Fruit fly (Drosophila melanogaster) whole organism, embryonic: Measurements from ENCODE around the gene CG13311.

Experiments
- Bgb ChIP-seq: fragments of 200-800 bp; sonication (Bioruptor generic); IDR thresholded peaks from 2 replicates; pipeline ENCODE4 v1.3.6; 2022; ENCODE audit warnings: missing biosample characterization, missing genetic modification characterization; ENCODE audit not compliant: partially characterized antibody
- BtbVII ChIP-seq: fragments of 200-800 bp; sonication (Bioruptor generic); optimal IDR thresholded peaks from 3 replicates; lab custom pipeline; 2017; ENCODE audit warnings: missing biosample characterization, mild to moderate bottlenecking, missing genetic modification characterization
- CG10431 ChIP-seq: fragments of 200-800 bp; sonication (Bioruptor generic); optimal IDR thresholded peaks from 3 replicates; lab custom pipeline; 2018; ENCODE audit warnings: missing biosample characterization, mild to moderate bottlenecking, missing genetic modification characterization
- CG10959 ChIP-seq: fragments of 200-800 bp; sonication (Bioruptor generic); IDR thresholded peaks from 2 replicates; pipeline ENCODE4 v1.3.6; 2022; ENCODE audit warnings: missing biosample characterization, missing genetic modification characterization
- CG11398 ChIP-seq: fragments of 200-800 bp; sonication (Bioruptor generic); optimal IDR thresholded peaks from 2 replicates; lab custom pipeline; 2016; ENCODE audit warnings: missing biosample characterization, missing genetic modification characterization
- CG13123 ChIP-seq: fragments of 200-800 bp; sonication (Bioruptor generic); optimal IDR thresholded peaks from 2 replicates; lab custom pipeline; 2016; ENCODE audit warnings: missing biosample characterization, missing genetic modification characterization
- CG13287 ChIP-seq: fragments of 200-800 bp; sonication (Bioruptor generic); IDR thresholded peaks from 2 replicates; pipeline ENCODE4 v1.3.6; 2022; ENCODE audit warnings: missing biosample characterization, missing genetic modification characterization; ENCODE audit not compliant: partially characterized antibody
- CG14014 ChIP-seq: fragments of 200-800 bp; sonication (Bioruptor generic); IDR thresholded peaks from 2 replicates; pipeline ENCODE4 v1.3.6; 2022; ENCODE audit warnings: missing biosample characterization, missing genetic modification characterization
- CG14050 ChIP-seq: fragments of 200-800 bp; sonication (Bioruptor generic); IDR thresholded peaks from 3 replicates; pipeline ENCODE4 v1.3.6; 2022; ENCODE audit warnings: missing biosample characterization, missing genetic modification characterization
- CG15269 ChIP-seq: fragments of 200-800 bp; sonication (Bioruptor generic); optimal IDR thresholded peaks from 2 replicates; lab custom pipeline; 2018; ENCODE audit warnings: missing biosample characterization, mild to moderate bottlenecking, missing genetic modification characterization, moderate library complexity
- CG1603 ChIP-seq: fragments of 200-800 bp; sonication (Bioruptor generic); optimal IDR thresholded peaks from 2 replicates; lab custom pipeline; 2019; ENCODE audit warnings: missing biosample characterization, mild to moderate bottlenecking, missing genetic modification characterization, moderate library complexity
- CG16863 ChIP-seq: fragments of 200-800 bp; sonication (Bioruptor generic); optimal IDR thresholded peaks from 3 replicates; lab custom pipeline; 2016; ENCODE audit warnings: missing biosample characterization, missing genetic modification characterization
- CG18619 ChIP-seq: fragments of 200-800 bp; sonication (Bioruptor generic); optimal IDR thresholded peaks from 3 replicates; lab custom pipeline; 2017; ENCODE audit warnings: missing biosample characterization, mild to moderate bottlenecking, missing genetic modification characterization
- CG30403 ChIP-seq: fragments of 200-800 bp; sonication (Bioruptor generic); optimal IDR thresholded peaks from 3 replicates; lab custom pipeline; 2016; ENCODE audit warnings: missing biosample characterization, missing genetic modification characterization
- CG31224 ChIP-seq: fragments of 200-800 bp; sonication (Bioruptor generic); IDR thresholded peaks from 2 replicates; pipeline ENCODE4 v1.3.6; 2022; ENCODE audit warnings: missing biosample characterization, missing genetic modification characterization
- CG6654 ChIP-seq: fragments of 200-800 bp; sonication (Bioruptor generic); optimal IDR thresholded peaks from 2 replicates; lab custom pipeline; 2017; ENCODE audit warnings: missing biosample characterization, mild to moderate bottlenecking, missing genetic modification characterization
- CG6854 ChIP-seq: fragments of 200-800 bp; sonication (Bioruptor generic); optimal IDR thresholded peaks from 3 replicates; lab custom pipeline; 2017; ENCODE audit warnings: missing biosample characterization, mild to moderate bottlenecking, missing genetic modification characterization
- CG7928 ChIP-seq: fragments of 200-800 bp; sonication (Bioruptor generic); optimal IDR thresholded peaks from 2 replicates; lab custom pipeline; 2017; ENCODE audit warnings: missing biosample characterization, mild to moderate bottlenecking, missing genetic modification characterization
- CG8089 ChIP-seq: fragments of 200-800 bp; sonication (Bioruptor generic); optimal IDR thresholded peaks from 3 replicates; lab custom pipeline; 2016; ENCODE audit warnings: missing biosample characterization, missing genetic modification characterization
- D19B ChIP-seq: fragments of 200-800 bp; sonication (Bioruptor generic); optimal IDR thresholded peaks from 2 replicates; lab custom pipeline; 2017; ENCODE audit warnings: missing biosample characterization, mild to moderate bottlenecking, missing genetic modification characterization
- Dip3 ChIP-seq: fragments of 200-800 bp; sonication (Bioruptor generic); optimal IDR thresholded peaks from 3 replicates; lab custom pipeline; 2016; ENCODE audit warnings: missing biosample characterization, missing genetic modification characterization
- Drgx ChIP-seq: fragments of 200-800 bp; sonication (Bioruptor generic); IDR thresholded peaks from 2 replicates; pipeline ENCODE4 v1.3.6; 2022; ENCODE audit warnings: missing biosample characterization, missing genetic modification characterization
- HmgD ChIP-seq: fragments of 200-800 bp; sonication (Bioruptor generic); optimal IDR thresholded peaks from 3 replicates; lab custom pipeline; 2016; ENCODE audit warnings: missing biosample characterization, missing genetic modification characterization
- Hmx ChIP-seq: fragments of 200-800 bp; sonication (Bioruptor generic); optimal IDR thresholded peaks from 2 replicates; lab custom pipeline; 2016; ENCODE audit warnings: missing biosample characterization, missing genetic modification characterization
- Mad ChIP-seq: fragments of 200-800 bp; sonication (Bioruptor generic); optimal IDR thresholded peaks from 2 replicates; lab custom pipeline; 2016; ENCODE audit warnings: missing biosample characterization, missing genetic modification characterization
- NC2α ChIP-seq: fragments of 200-800 bp; sonication (Bioruptor generic); optimal IDR thresholded peaks from 2 replicates; lab custom pipeline; 2016; ENCODE audit warnings: missing biosample characterization, missing genetic modification characterization
- NFAT ChIP-seq: fragments of 200-800 bp; sonication (Bioruptor generic); IDR thresholded peaks from 2 replicates; pipeline ENCODE4 v1.3.6; 2022; ENCODE audit warnings: missing biosample characterization, missing genetic modification characterization
- Ravus ChIP-seq: fragments of 200-800 bp; sonication (Bioruptor generic); IDR thresholded peaks from 2 replicates; pipeline ENCODE4 v1.3.6; 2022; ENCODE audit warnings: missing biosample characterization, missing genetic modification characterization
- ato ChIP-seq: fragments of 200-800 bp; sonication (Bioruptor generic); IDR thresholded peaks from 2 replicates; pipeline ENCODE4 v1.3.6; 2022; ENCODE audit warnings: missing biosample characterization, missing genetic modification characterization; ENCODE audit not compliant: partially characterized antibody
- bcd ChIP-seq: fragments of 200-800 bp; sonication (Bioruptor generic); optimal IDR thresholded peaks from 2 replicates; lab custom pipeline; 2017; ENCODE audit warnings: missing biosample characterization, mild to moderate bottlenecking, missing genetic modification characterization
- br ChIP-seq: fragments of >200 bp; optimal IDR thresholded peaks from 2 replicates; lab custom pipeline; 2017
- ci ChIP-seq: fragments of 200-800 bp; sonication (Bioruptor generic); IDR thresholded peaks from 3 replicates; pipeline ENCODE4 v1.3.6; 2022; ENCODE audit warnings: missing biosample characterization, missing genetic modification characterization
- crc ChIP-seq: fragments of 200-800 bp; sonication (Bioruptor generic); optimal IDR thresholded peaks from 2 replicates; lab custom pipeline; 2016; ENCODE audit warnings: missing biosample characterization, missing genetic modification characterization
- dmrt11E ChIP-seq: fragments of 200-800 bp; sonication (Bioruptor generic); optimal IDR thresholded peaks from 3 replicates; lab custom pipeline; 2018; ENCODE audit warnings: missing biosample characterization, mild to moderate bottlenecking, missing genetic modification characterization, moderate library complexity
- ewg ChIP-seq: fragments of 200-800 bp; sonication (Bioruptor generic); optimal IDR thresholded peaks from 3 replicates; lab custom pipeline; 2017; ENCODE audit warnings: mild to moderate bottlenecking, missing biosample characterization, missing genetic modification reagents, missing genetic modification characterization
- grau ChIP-seq: fragments of 200-800 bp; optimal IDR thresholded peaks from 3 replicates; lab custom pipeline; 2019; ENCODE audit warnings: missing biosample characterization, mild to moderate bottlenecking, missing genetic modification characterization, moderate library complexity
- gsb ChIP-seq: fragments of 200-800 bp; sonication (Bioruptor generic); IDR thresholded peaks from 2 replicates; pipeline ENCODE4 v1.3.6; 2022; ENCODE audit warnings: missing biosample characterization, missing genetic modification characterization
- hkb ChIP-seq, 2 experiments: fragments of 200-800 bp in 1 of 2; fragments of >200 bp in 1 of 2; sonication (Bioruptor generic) in 1 of 2; IDR thresholded peaks in 1 of 2; optimal IDR thresholded peaks in 1 of 2; 2 replicates each; pipeline versions ENCODE4 v1.3.6 to Lab custom; 2017 to 2022; ENCODE audit warnings: missing biosample characterization in 1 of 2, missing genetic modification characterization in 1 of 2
- lmd ChIP-seq: fragments of 200-800 bp; sonication (Bioruptor generic); IDR thresholded peaks from 2 replicates; pipeline ENCODE4 v1.3.6; 2022; ENCODE audit warnings: missing biosample characterization, missing genetic modification characterization
- mld ChIP-seq: fragments of 200-800 bp; sonication (Bioruptor generic); IDR thresholded peaks from 3 replicates; pipeline ENCODE4 v1.3.6; 2022; ENCODE audit warnings: missing biosample characterization, missing genetic modification characterization; ENCODE audit not compliant: partially characterized antibody
- nmo ChIP-seq: fragments of 200-800 bp; sonication (Bioruptor generic); optimal IDR thresholded peaks from 2 replicates; lab custom pipeline; 2018; ENCODE audit warnings: missing biosample characterization, mild to moderate bottlenecking, missing genetic modification characterization, moderate library complexity
- p53 ChIP-seq: fragments of 200-800 bp; sonication (Bioruptor generic); optimal IDR thresholded peaks from 2 replicates; lab custom pipeline; 2016; ENCODE audit warnings: missing biosample characterization, missing genetic modification characterization
- phol ChIP-seq: fragments of 200-800 bp; sonication (Bioruptor generic); optimal IDR thresholded peaks from 3 replicates; lab custom pipeline; 2018; ENCODE audit warnings: missing biosample characterization, mild to moderate bottlenecking, missing genetic modification characterization, moderate library complexity
- slou ChIP-seq: fragments of 200-800 bp; sonication (Bioruptor generic); optimal IDR thresholded peaks from 3 replicates; lab custom pipeline; 2016; ENCODE audit warnings: missing biosample characterization, missing genetic modification characterization
- sqz ChIP-seq: fragments of 200-800 bp; sonication (Bioruptor generic); optimal IDR thresholded peaks from 3 replicates; lab custom pipeline; 2018; ENCODE audit warnings: missing biosample characterization, mild to moderate bottlenecking, missing genetic modification characterization
- stwl ChIP-seq: fragments of 200-800 bp; sonication (Bioruptor generic); optimal IDR thresholded peaks from 3 replicates; lab custom pipeline; 2018; ENCODE audit warnings: missing biosample characterization, mild to moderate bottlenecking, missing genetic modification characterization, moderate library complexity
- tin ChIP-seq: fragments of 200-800 bp; sonication (Bioruptor generic); optimal IDR thresholded peaks from 3 replicates; lab custom pipeline; 2016; ENCODE audit warnings: missing biosample characterization, missing genetic modification characterization
- unc-4 ChIP-seq: fragments of 200-800 bp; sonication (Bioruptor generic); IDR thresholded peaks from 2 replicates; pipeline ENCODE4 v1.3.6; 2022; ENCODE audit warnings: missing biosample characterization, missing genetic modification characterization; ENCODE audit not compliant: partially characterized antibody
- unpg ChIP-seq: fragments of 200-800 bp; sonication (Bioruptor generic); optimal IDR thresholded peaks from 3 replicates; lab custom pipeline; 2018; ENCODE audit warnings: missing biosample characterization, mild to moderate bottlenecking, missing genetic modification characterization, moderate library complexity
- vfl ChIP-seq: fragments of 200-800 bp; sonication (Bioruptor generic); optimal IDR thresholded peaks from 2 replicates; lab custom pipeline; 2016; ENCODE audit warnings: missing biosample characterization, missing genetic modification characterization

The CG13311 gene

DNA sequence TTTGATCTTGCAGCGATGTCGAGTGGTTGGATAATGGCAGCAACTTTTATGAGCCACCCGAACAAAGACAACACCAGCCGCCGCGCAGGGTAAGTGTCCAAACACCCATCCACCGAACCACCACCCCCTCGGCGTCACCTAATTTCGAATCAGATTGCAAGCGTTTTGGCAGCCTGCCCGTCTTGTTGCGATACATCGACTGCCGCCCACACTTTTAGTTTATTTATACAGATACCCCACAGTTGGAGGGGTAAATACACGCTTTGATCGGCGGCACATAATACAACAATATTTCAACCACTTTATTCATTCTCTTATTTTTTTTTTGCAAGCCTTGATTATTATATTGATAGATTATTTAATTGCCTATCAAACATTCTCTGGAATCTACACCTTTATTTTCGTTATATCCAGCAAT is 38.9 kb downstream of the CG13311 start (continued):
- TF ChIP-seq vfl (GFP tag; lab: Kevin White, UChicago), result no peak
- TF ChIP-seq Drgx (GFP tag; lab: Robert Waterston, UW), result peak; percentile 39; the same call in 1 of the 2 replicates
- TF ChIP-seq stwl, result no peak
- peak; percentile 41; the same call in 1 of the 2 replicates for TF ChIP-seq NFAT (GFP tag; lab: Robert Waterston, UW)
- TF ChIP-seq grau, result peak; percentile 23
- peak; percentile 49 for TF ChIP-seq bcd (GFP tag; lab: Kevin White, UChicago)
- no peak for TF ChIP-seq CG6854 (GFP tag; lab: Kevin White, UChicago)
- TF ChIP-seq BtbVII (GFP tag; lab: Kevin White, UChicago), result no peak
- TF ChIP-seq CG1603, result peak; percentile 21
- TF ChIP-seq Dip3 (GFP tag; lab: Kevin White, UChicago), result no peak
- peak; percentile 45 for TF ChIP-seq unpg (GFP tag; lab: Kevin White, UChicago)
- no peak for TF ChIP-seq CG8089 (GFP tag; lab: Kevin White, UChicago)
- TF ChIP-seq hkb (optimal IDR thresholded peaks at IDR 0.05; lab: Kevin White, UChicago), result no peak
- TF ChIP-seq hkb (GFP tag; IDR thresholded peaks at IDR 0.05; lab: Robert Waterston, UW), result 0 out of 2 replicates have a peak, but pooled peaks have one; percentile 28
- TF ChIP-seq Ravus (GFP tag; lab: Robert Waterston, UW), result no peak
- peak; percentile 34; the same call in 1 of the 2 replicates for TF ChIP-seq Bgb
- no peak for TF ChIP-seq Mad (GFP tag; lab: Kevin White, UChicago)
- no peak for TF ChIP-seq slou (GFP tag; lab: Kevin White, UChicago)
- peak; percentile 48 for TF ChIP-seq nmo (GFP tag; lab: Kevin White, UChicago)
- TF ChIP-seq lmd, result peak; percentile 66
- peak; percentile 54; the same call in 1 of the 2 replicates for TF ChIP-seq gsb (GFP tag; lab: Robert Waterston, UW)
- TF ChIP-seq p53 (GFP tag; lab: Kevin White, UChicago), result no peak
- peak; percentile 56 for TF ChIP-seq CG13287
- no peak for TF ChIP-seq CG31224 (GFP tag; lab: Robert Waterston, UW)
- TF ChIP-seq CG13123, result no peak
- no peak for TF ChIP-seq Hmx (GFP tag; lab: Kevin White, UChicago)
- TF ChIP-seq CG18619 (GFP tag; lab: Kevin White, UChicago), result peak; percentile 47
- TF ChIP-seq crc, result no peak
- TF ChIP-seq CG10959, result no peak
- TF ChIP-seq CG10431, result no peak
- peak; percentile 53 for TF ChIP-seq CG15269 (tag; lab: Kevin White, UChicago)
- peak; percentile 66; the same call in 2 of the 3 replicates for TF ChIP-seq ci (GFP tag; lab: Robert Waterston, UW)
- no peak for TF ChIP-seq HmgD (GFP tag; lab: Kevin White, UChicago)
- no peak for TF ChIP-seq unc-4 (GFP tag; lab: Robert Waterston, UW)
- peak; percentile 24 for TF ChIP-seq CG16863 (GFP tag; lab: Kevin White, UChicago)
- TF ChIP-seq sqz, result no peak
- TF ChIP-seq mld (GFP tag; lab: Robert Waterston, UW), result 0 out of 3 replicates have a peak, but pooled peaks have one; percentile 17
- TF ChIP-seq CG11398 (GFP tag; lab: Kevin White, UChicago), result peak; percentile 17
- peak; percentile 4 for TF ChIP-seq phol (tag; lab: Kevin White, UChicago)
- peak; percentile 33 for TF ChIP-seq ewg
- TF ChIP-seq br (lab: Kevin White, UChicago), result no peak
- no peak for TF ChIP-seq dmrt11E (tag; lab: Kevin White, UChicago)
- peak; percentile 45 for TF ChIP-seq CG30403
- TF ChIP-seq tin, result no peak
- no peak for TF ChIP-seq CG7928
- no peak for TF ChIP-seq ato (GFP tag; lab: Robert Waterston, UW)
- peak; percentile 70 for TF ChIP-seq D19B (GFP tag; lab: Kevin White, UChicago)
- peak; percentile 44; the same call in 2 of the 3 replicates for TF ChIP-seq CG14050 (GFP tag; lab: Robert Waterston, UW)
- TF ChIP-seq CG14014, result peak; percentile 54; the same call in 1 of the 2 replicates
- no peak for TF ChIP-seq NC2α (GFP tag; lab: Kevin White, UChicago)
- no peak for TF ChIP-seq CG6654
